Worm (Caenorhabditis elegans): Measurements from ENCODE around the gene clec-252.

The clec-252 gene

DNA sequence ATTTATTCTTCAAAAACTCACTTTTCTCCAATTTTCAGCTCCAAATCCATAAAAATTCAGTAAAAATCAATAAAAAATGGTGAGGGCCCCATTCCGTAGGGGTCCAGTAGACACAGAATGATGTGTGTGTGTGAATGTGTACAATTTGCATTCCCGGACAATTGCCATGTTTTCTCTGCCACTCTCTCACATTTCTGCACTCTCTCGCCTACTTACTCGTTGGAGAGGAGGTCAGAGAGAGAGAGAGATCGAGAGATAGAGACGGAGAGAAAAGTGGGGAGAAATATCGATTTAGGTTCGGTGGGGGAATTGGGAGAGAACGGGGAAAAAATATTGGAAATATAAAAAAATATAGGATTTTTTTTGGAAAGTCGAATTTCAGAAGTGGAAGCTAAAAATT lies 25.0 kb downstream of the clec-252 start (continued):
- no peak for TF ChIP-seq fkh-10 (GFP tag; optimal IDR thresholded peaks at IDR 0.05)
- peak; percentile 95 for TF ChIP-seq nhr-47 (tag; optimal IDR thresholded peaks at IDR 0.05)
- peak; percentile 78 to 86 for TF ChIP-seq efl-1 (optimal IDR thresholded peaks at IDR 0.05)
- TF ChIP-seq efl-1 (GFP tag; optimal IDR thresholded peaks at IDR 0.05 in 1 of 2) = peak; percentile 79 to 98
- TF ChIP-seq lin-39 (tag; optimal IDR thresholded peaks at IDR 0.05) = peak; percentile 30
- TF ChIP-seq lin-13 (GFP tag; optimal IDR thresholded peaks at IDR 0.05) = peak; percentile 57
- TF ChIP-seq zip-4 (GFP tag; optimal IDR thresholded peaks at IDR 0.05) = no peak
- TF ChIP-seq nhr-19 (GFP tag; conservative IDR thresholded peaks at IDR 0.05) = peak; percentile 90
- TF ChIP-seq ceh-88 (GFP tag; IDR thresholded peaks at IDR 0.05) = no peak
- peak; percentile 64 for TF ChIP-seq skn-1 (tag; optimal IDR thresholded peaks at IDR 0.05)
- TF ChIP-seq nhr-90 (tag; optimal IDR thresholded peaks at IDR 0.05; ENCODE audit: poor library complexity) = peak; percentile 85
- peak; percentile 37 for TF ChIP-seq sox-4 (tag; optimal IDR thresholded peaks at IDR 0.05)
- peak; percentile 75 to 90 (median 85) for TF ChIP-seq ceh-82 (tag; optimal IDR thresholded peaks at IDR 0.05)
- TF ChIP-seq swsn-7 (tag; optimal IDR thresholded peaks at IDR 0.05) = peak; percentile 95
- TF ChIP-seq nhr-71 (tag; optimal IDR thresholded peaks at IDR 0.05) = peak; percentile 95
- TF ChIP-seq hlh-17 (GFP tag; optimal IDR thresholded peaks at IDR 0.05; ENCODE audit: borderline replicate concordance) = no peak
- peak; percentile 25 for TF ChIP-seq lin-15B (tag; optimal IDR thresholded peaks at IDR 0.05)
- TF ChIP-seq unc-98 (GFP tag; IDR thresholded peaks at IDR 0.05) = no peak
- TF ChIP-seq mep-1 (tag; optimal IDR thresholded peaks at IDR 0.05) = peak; percentile 96
- peak; percentile 13 for TF ChIP-seq ceh-90 (tag; optimal IDR thresholded peaks at IDR 0.05)
- TF ChIP-seq mdl-1 (tag; optimal IDR thresholded peaks at IDR 0.05) = peak in 1 of 2 experiments; percentile 66
- TF ChIP-seq elt-3 (tag; optimal IDR thresholded peaks at IDR 0.05) = peak in 1 of 6 experiments; percentile 38
- peak; percentile 87 for TF ChIP-seq xbp-1 (tag; optimal IDR thresholded peaks at IDR 0.05)
- TF ChIP-seq C16A3.4 (tag; optimal IDR thresholded peaks at IDR 0.05) = peak; percentile 47
- TF ChIP-seq ztf-4 (tag; optimal IDR thresholded peaks at IDR 0.05) = no peak
- no peak for TF ChIP-seq nhr-84 (tag; optimal IDR thresholded peaks at IDR 0.05)
- TF ChIP-seq jun-1 (tag; optimal IDR thresholded peaks at IDR 0.05) = peak; percentile 70
- TF ChIP-seq zag-1 (tag; optimal IDR thresholded peaks at IDR 0.05) = peak; percentile 5
- TF ChIP-seq nhr-237 (tag; optimal IDR thresholded peaks at IDR 0.05) = peak; percentile 80
- peak; percentile 94 for TF ChIP-seq nhr-85 (tag)

ce11 chrV:18722510-18723299 lies 25.9 kb downstream of the clec-252 start:
- TF ChIP-seq sptf-1 (tag; optimal IDR thresholded peaks at IDR 0.05) (peak; percentile 100), mef-2 (tag; optimal IDR thresholded peaks at IDR 0.05) (no peak), dsc-1 (tag; optimal IDR thresholded peaks at IDR 0.05) (no peak), ceh-63 (GFP tag; optimal IDR thresholded peaks at IDR 0.05) (peak; percentile 22), ets-5 (GFP tag; IDR thresholded peaks at IDR 0.05) (0 out of 2 replicates have a peak, but pooled peaks have one; percentile 28), efl-1 (optimal IDR thresholded peaks at IDR 0.05) (no peak), efl-1 (GFP tag; optimal IDR thresholded peaks at IDR 0.05 in 1 of 2) (peak in 1 of 2 experiments; percentile 64)

ce11 chrV:18721873-18722272 lies 26.8 kb downstream of the clec-252 start:
- TF ChIP-seq efl-1 (optimal IDR thresholded peaks at IDR 0.05) (no peak), efl-1 (GFP tag; optimal IDR thresholded peaks at IDR 0.05 in 1 of 2) (no peak), grh-1 (GFP tag; IDR thresholded peaks at IDR 0.05) (0 out of 2 replicates have a peak, but pooled peaks have one; percentile 15)

ce11 chrV:18719956-18720489 lies 28.6 kb downstream of the clec-252 start, which contains the start of gene Y17D7C.2:
Y17D7C.2 (minus strand) TSS chrV:18719987.
- TF ChIP-seq snu-23 (GFP tag; optimal IDR thresholded peaks at IDR 0.05) (no peak), lir-3 (tag; optimal IDR thresholded peaks at IDR 0.05; ENCODE audit: poor library complexity) (no peak), lin-14 (GFP tag; optimal IDR thresholded peaks at IDR 0.05) (no peak), ztf-4 (tag; optimal IDR thresholded peaks at IDR 0.05) (no peak), nhr-20 (tag; optimal IDR thresholded peaks at IDR 0.05) (no peak), C34B4.2 (tag; optimal IDR thresholded peaks at IDR 0.05) (peak; percentile 14), nhr-85 (tag) (peak; percentile 75), tlp-1 (tag; optimal IDR thresholded peaks at IDR 0.05) (no peak), Y116A8C.19 (tag; optimal IDR thresholded peaks at IDR 0.05; ENCODE audit: borderline replicate concordance) (no peak), zag-1 (tag; optimal IDR thresholded peaks at IDR 0.05) (no peak), sptf-1 (tag; optimal IDR thresholded peaks at IDR 0.05) (no peak), elt-2 (tag; optimal IDR thresholded peaks at IDR 0.05) (peak; percentile 24), unc-86 (tag; optimal IDR thresholded peaks at IDR 0.05) (no peak), ets-5 (GFP tag; IDR thresholded peaks at IDR 0.05) (0 out of 2 replicates have a peak, but pooled peaks have one; percentile 79), grh-1 (GFP tag; IDR thresholded peaks at IDR 0.05) (0 out of 2 replicates have a peak, but pooled peaks have one; percentile 42), dpl-1 (GFP tag; optimal IDR thresholded peaks at IDR 0.05) (no peak), ceh-63 (GFP tag; optimal IDR thresholded peaks at IDR 0.05) (no peak)
